Fruit fly (Drosophila melanogaster) Kc167 (cell line): ENCODE data around the gene Npc2g.

ENCODE experiments used
- Myc ChIP-seq: fragments of >200 bp; optimal IDR thresholded peaks from 2 replicates; lab custom pipeline; 2017; ENCODE audit warnings: missing external identifiers
- Sin3A ChIP-seq: fragments of >200 bp; optimal IDR thresholded peaks from 2 replicates; lab custom pipeline; 2018; ENCODE audit warnings: missing external identifiers
- h ChIP-seq: fragments of >200 bp; optimal IDR thresholded peaks from 3 replicates; lab custom pipeline; 2018; ENCODE audit warnings: missing external identifiers
- insv ChIP-seq: fragments of >200 bp; optimal IDR thresholded peaks from 3 replicates; lab custom pipeline; 2018; ENCODE audit warnings: missing external identifiers
- psq ChIP-seq: fragments of >200 bp; optimal IDR thresholded peaks from 2 replicates; lab custom pipeline; 2017; ENCODE audit warnings: missing external identifiers
- ttk ChIP-seq: sonication (Bioruptor generic); optimal IDR thresholded peaks from 2 replicates; lab custom pipeline; 2017; ENCODE audit warnings: missing external identifiers

Gene Npc2g

DNA sequence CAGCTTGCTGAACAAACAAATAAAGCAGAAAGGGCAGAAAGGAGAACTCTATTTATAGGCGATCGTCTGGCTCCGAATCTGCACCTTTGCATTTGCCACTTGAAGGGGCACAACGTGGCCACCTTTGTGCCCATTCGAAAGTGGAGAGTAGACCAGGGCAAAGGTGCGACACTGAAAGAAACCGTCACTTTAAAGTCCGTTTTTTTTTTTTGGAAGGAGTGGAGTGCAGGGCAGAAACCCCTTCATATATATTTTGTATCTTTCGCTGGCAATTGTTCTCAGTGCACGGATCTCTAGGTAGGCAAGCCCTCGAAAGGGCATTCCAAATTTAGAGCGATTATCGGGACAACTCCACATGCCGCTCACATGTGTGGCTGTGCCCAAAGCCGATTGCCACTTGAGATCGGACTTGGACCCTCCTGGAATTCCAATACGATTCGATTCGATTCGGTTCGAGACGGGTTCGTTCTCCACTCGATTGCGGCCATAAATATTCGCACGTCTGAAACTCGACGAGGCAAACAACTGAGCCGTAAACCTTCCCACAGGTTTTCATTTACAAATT, 25.1 kb upstream of the Npc2g start:
- TF ChIP-seq Sin3A (lab: Kevin White, UChicago) (no peak), h (no peak), psq (lab: Kevin White, UChicago) (no peak), insv (lab: Kevin White, UChicago) (no peak), ttk (no peak), Myc (lab: Kevin White, UChicago) (no peak)

- TF ChIP-seq Myc (lab: Kevin White, UChicago) (no peak), Sin3A (lab: Kevin White, UChicago) (no peak), h (no peak), ttk (no peak), psq (lab: Kevin White, UChicago) (no peak), insv (lab: Kevin White, UChicago) (no peak)
These were observed 22.5 kb upstream of the Npc2g start for dm6 chr3R:30767556-30767955.

- TF ChIP-seq insv (lab: Kevin White, UChicago) (no peak), Sin3A (lab: Kevin White, UChicago) (no peak)
These were observed 21.9 kb upstream of the Npc2g start for dm6 chr3R:30766922-30767504.

dm6 chr3R:30765306-30766033, 20.4 kb upstream of the Npc2g start, which contains the start of gene zfh1:
TSS of gene zfh1 (plus strand) at chr3R:30765926.
- TF ChIP-seq Sin3A (lab: Kevin White, UChicago) (no peak), ttk (no peak), Myc (lab: Kevin White, UChicago) (no peak), psq (lab: Kevin White, UChicago) (no peak), h (no peak), insv (lab: Kevin White, UChicago) (no peak)

- TF ChIP-seq Sin3A (lab: Kevin White, UChicago) (no peak), Myc (lab: Kevin White, UChicago) (no peak), insv (lab: Kevin White, UChicago) (no peak), ttk (no peak), h (no peak), psq (lab: Kevin White, UChicago) (no peak)
These were observed 19.1 kb upstream of the Npc2g start for dm6 chr3R:30764121-30764520.

DNA sequence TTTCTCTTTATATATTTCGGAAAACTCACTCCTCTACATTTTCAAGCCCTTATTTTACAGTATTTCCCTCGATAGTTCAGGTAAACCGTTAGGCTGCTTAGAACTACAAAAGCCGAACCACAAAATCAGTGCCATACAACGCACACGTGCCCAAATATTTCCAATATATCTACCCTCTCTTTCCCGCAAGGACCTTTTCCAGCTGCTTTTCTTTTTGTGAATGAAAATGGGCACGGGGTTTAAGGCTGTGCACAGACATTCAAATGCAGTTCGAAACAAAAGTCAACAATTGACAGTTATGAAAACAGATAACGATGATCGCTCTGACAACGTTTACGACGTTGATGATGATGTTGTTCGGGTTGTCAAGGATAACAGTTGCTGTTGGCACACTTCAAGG, 17.2 kb upstream of the Npc2g start:
- TF ChIP-seq psq (lab: Kevin White, UChicago) (no peak), Myc (lab: Kevin White, UChicago) (no peak), insv (lab: Kevin White, UChicago) (no peak), ttk (no peak), Sin3A (lab: Kevin White, UChicago) (no peak), h (no peak)

- TF ChIP-seq psq (lab: Kevin White, UChicago) (no peak), h (no peak), ttk (no peak), Sin3A (lab: Kevin White, UChicago) (no peak), Myc (lab: Kevin White, UChicago) (no peak), insv (lab: Kevin White, UChicago) (no peak)
These were observed 16.1 kb upstream of the Npc2g start for dm6 chr3R:30761140-30761539.

DNA sequence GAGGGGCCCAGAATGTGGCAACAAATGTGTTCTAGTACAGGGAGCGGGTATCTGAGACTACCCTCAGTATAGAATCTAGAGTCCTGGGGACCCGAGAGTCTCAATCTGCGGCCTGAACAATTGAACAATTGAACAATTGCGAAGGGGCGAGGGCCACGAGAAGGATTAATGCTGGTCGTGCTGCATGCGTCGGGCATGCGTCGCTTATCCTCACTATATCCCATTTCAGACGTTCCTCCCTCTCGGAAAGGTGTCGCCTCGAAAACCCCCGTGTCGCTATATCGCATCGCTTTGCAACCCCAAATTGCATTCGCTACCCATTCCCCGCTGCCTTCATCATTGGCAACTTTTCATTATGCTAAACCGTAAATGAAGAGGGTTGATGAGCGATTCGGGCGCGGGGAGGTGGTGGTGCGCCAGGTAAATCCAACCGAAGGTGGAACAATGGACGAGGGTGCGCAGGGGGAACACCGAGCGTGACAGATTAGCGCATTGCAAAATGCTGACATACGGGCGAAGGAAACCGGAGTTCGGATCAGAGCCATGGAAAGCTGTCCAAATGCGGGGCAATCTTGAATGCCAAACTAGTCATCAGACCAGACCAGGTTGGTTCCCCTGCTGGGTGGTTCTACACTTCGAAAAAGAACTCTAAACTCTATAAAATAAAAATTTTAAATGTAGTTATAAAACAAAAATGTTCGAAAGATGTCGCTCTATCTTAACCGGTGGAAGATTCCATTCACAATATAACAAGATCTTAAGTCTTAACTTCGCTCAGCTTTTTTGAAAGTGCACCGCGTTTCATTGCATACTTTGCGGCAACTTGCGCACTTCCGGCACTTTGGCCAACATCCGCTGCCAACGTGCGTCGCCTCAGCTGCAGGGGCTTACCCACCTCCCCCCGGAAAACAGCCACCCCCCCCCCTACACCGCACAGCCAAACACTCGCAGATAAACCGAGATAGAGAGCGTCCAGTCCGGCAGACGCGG, 14.0 kb upstream of the Npc2g start:
- no peak for TF ChIP-seq psq (lab: Kevin White, UChicago)
- TF ChIP-seq Sin3A (lab: Kevin White, UChicago), result no peak
- no peak for TF ChIP-seq h
- no peak for TF ChIP-seq Myc (lab: Kevin White, UChicago)
- TF ChIP-seq ttk, result no peak
- TF ChIP-seq insv (lab: Kevin White, UChicago), result no peak

DNA sequence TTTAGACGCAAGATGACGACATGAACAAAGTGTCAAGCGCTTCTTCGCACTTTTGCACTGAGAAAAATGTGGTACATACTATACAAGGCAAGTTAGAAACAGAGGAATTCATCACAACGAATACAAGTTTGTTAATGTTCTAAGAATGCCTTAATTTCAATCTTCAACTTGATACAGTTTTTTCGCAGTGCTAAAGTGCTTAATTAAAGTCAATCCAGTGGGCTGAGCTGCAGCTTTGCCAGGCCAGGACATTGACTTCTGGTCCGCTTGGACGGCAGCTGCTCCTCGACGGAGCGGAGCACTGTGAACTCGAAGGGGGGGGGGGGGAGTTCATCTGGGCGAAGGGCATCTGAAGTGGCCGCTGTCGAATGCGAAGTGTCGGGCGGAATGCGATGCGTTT, 11.1 kb upstream of the Npc2g start:
- no peak for TF ChIP-seq Myc (lab: Kevin White, UChicago)

- TF ChIP-seq Sin3A (lab: Kevin White, UChicago) (no peak), psq (lab: Kevin White, UChicago) (no peak), h (no peak), insv (lab: Kevin White, UChicago) (no peak), Myc (lab: Kevin White, UChicago) (no peak), ttk (no peak)
These were observed 9.6 kb upstream of the Npc2g start for dm6 chr3R:30754488-30755223.

dm6 chr3R:30750898-30751297, 5.8 kb upstream of the Npc2g start:
- TF ChIP-seq insv (lab: Kevin White, UChicago) (no peak), Sin3A (lab: Kevin White, UChicago) (no peak), h (no peak), Myc (lab: Kevin White, UChicago) (no peak), ttk (no peak), psq (lab: Kevin White, UChicago) (no peak)
